Worm (Caenorhabditis elegans) whole organism, L2 larva: Measurements from ENCODE around the gene C30G12.2.

Experiments used
- aly-2 ChIP-seq: fragments of 150-350 bp; optimal IDR thresholded peaks from 2 replicates; lab custom pipeline; 2014; ENCODE audit warnings: missing biosample characterization, missing genetic modification characterization
- elt-1 ChIP-seq: fragments of 150-350 bp; optimal IDR thresholded peaks from 2 replicates; lab custom pipeline; 2014; ENCODE audit warnings: missing biosample characterization, missing genetic modification characterization
- lin-39 ChIP-seq: fragments of 150-350 bp; optimal IDR thresholded peaks from 2 replicates; lab custom pipeline; 2014; ENCODE audit warnings: missing biosample characterization, missing genetic modification reagents, missing genetic modification characterization
- nhr-10 ChIP-seq: sonication (generic microtip); optimal IDR thresholded peaks from 2 replicates; lab custom pipeline; 2017; ENCODE audit warnings: missing biosample characterization, missing genetic modification characterization
- nhr-11 ChIP-seq: fragments of 150-350 bp; optimal IDR thresholded peaks from 2 replicates; lab custom pipeline; 2014; ENCODE audit warnings: missing biosample characterization, missing genetic modification characterization
- sem-4 ChIP-seq: fragments of 150-350 bp; optimal IDR thresholded peaks from 2 replicates; lab custom pipeline; 2014; ENCODE audit warnings: missing biosample characterization, missing genetic modification reagents, missing genetic modification characterization
- ztf-1 ChIP-seq: fragments of 200-800 bp; sonication (Bioruptor generic); conservative IDR thresholded peaks from 2 replicates; pipeline ENCODE4 v1.3.6; 2022; ENCODE audit warnings: missing genetic modification characterization, missing compliant biosample characterization

ce11 chrII:7280584-7280983 lies 9.6 kb upstream of the C30G12.2 start:
- TF ChIP-seq sem-4 (tag; lab: Kevin White, UChicago) (no peak), nhr-11 (no peak), lin-39 (no peak), aly-2 (no peak), ztf-1 (GFP tag; lab: Robert Waterston, UW) (no peak), nhr-10 (tag; lab: Kevin White, UChicago) (no peak), elt-1 (tag; lab: Kevin White, UChicago) (no peak)
